Fruit fly (Drosophila melanogaster) whole organism, wandering third instar larva: ENCODE data around the gene Gale.
A peak's percentile ranks its signal among the peaks of the same experiment; 100 is the strongest.

Source experiments
- CG32264 ChIP-seq: fragments of 200-800 bp; sonication (Bioruptor generic); optimal IDR thresholded peaks from 2 replicates; lab custom pipeline; 2016; ENCODE audit warnings: missing biosample characterization, missing genetic modification characterization
- Dif ChIP-seq: fragments of 200-275, 200-300 bp; sonication (Bioruptor generic); optimal IDR thresholded peaks from 2 replicates; lab custom pipeline; 2018; ENCODE audit warnings: missing biosample characterization, missing genetic modification characterization; ENCODE audit not compliant: partially characterized antibody
- HLH106 ChIP-seq: fragments of 200-800 bp; optimal IDR thresholded peaks from 3 replicates; lab custom pipeline; 2019; ENCODE audit warnings: missing biosample characterization, mild to moderate bottlenecking, missing genetic modification characterization, moderate library complexity
- Hr83 ChIP-seq: fragments of 200-300 bp; sonication (Bioruptor generic); optimal IDR thresholded peaks from 2 replicates; lab custom pipeline; 2016; ENCODE audit warnings: missing biosample characterization, mild to moderate bottlenecking, missing genetic modification characterization, moderate library complexity; ENCODE audit not compliant: poor library complexity, severe bottlenecking
- Mio ChIP-seq: sonication (Bioruptor generic); optimal IDR thresholded peaks from 2 replicates; lab custom pipeline; 2016; ENCODE audit warnings: missing biosample characterization, missing genetic modification characterization
- dl ChIP-seq, 2 experiments: fragments of 175-275, 200-275 bp in 1 of 2; fragments of 200-275 bp in 1 of 2; sonication (Bioruptor generic); optimal IDR thresholded peaks; lab custom pipeline; 2018; ENCODE audit warnings: mild to moderate bottlenecking in 2 of 2, missing biosample characterization in 2 of 2, missing genetic modification characterization in 2 of 2, moderate library complexity in 2 of 2; ENCODE audit not compliant: partially characterized antibody in 2 of 2, insufficient read depth in 1 of 2
- ey ChIP-seq: fragments of 200-800 bp; sonication (Bioruptor generic); optimal IDR thresholded peaks from 2 replicates; lab custom pipeline; 2016; ENCODE audit warnings: missing biosample characterization, missing genetic modification characterization
- foxo ChIP-seq, 2 experiments: fragments of 200-800 bp; sonication (Bioruptor generic); optimal IDR thresholded peaks; 2 replicates in 1 of 2; 3 replicates in 1 of 2; lab custom pipeline; 2016 to 2017; ENCODE audit warnings: missing biosample characterization in 2 of 2, missing genetic modification characterization in 2 of 2
- pan ChIP-seq: fragments of >200 bp; optimal IDR thresholded peaks from 2 replicates; lab custom pipeline; 2017
- rgr ChIP-seq: fragments of 200-800 bp; sonication (Bioruptor generic); optimal IDR thresholded peaks from 3 replicates; lab custom pipeline; 2016; ENCODE audit warnings: missing biosample characterization, mild to moderate bottlenecking, missing genetic modification characterization
- sv ChIP-seq: fragments of 200-800 bp; sonication (Bioruptor generic); optimal IDR thresholded peaks from 3 replicates; lab custom pipeline; 2016; ENCODE audit warnings: missing biosample characterization, missing genetic modification characterization

Gale gene

dm6 chr3L:699368-700150, 51.2 kb downstream of the Gale start (continued):
- TF ChIP-seq sv (GFP tag; lab: Kevin White, UChicago) (peak; percentile 33), CG32264 (GFP tag; lab: Kevin White, UChicago) (no peak), rgr (GFP tag; lab: Kevin White, UChicago) (peak; percentile 20), Dif (GFP tag; lab: Kevin White, UChicago) (no peak), Hr83 (GFP tag; lab: Kevin White, UChicago) (no peak)
- TF ChIP-seq, all 38 proteins: peak for 14

- peak; percentile 29 for TF ChIP-seq HLH106 (tag; lab: Kevin White, UChicago)
- no peak for TF ChIP-seq dl (GFP tag; optimal IDR thresholded peaks at IDR 0.05; lab: Kevin White, UChicago; ENCODE audit: insufficient read depth in 1 of 2, partially characterized antibody in 2 of 2)
- TF ChIP-seq rgr (GFP tag; lab: Kevin White, UChicago): peak; percentile 12
- no peak for TF ChIP-seq Mio
- TF ChIP-seq pan: no peak
- TF ChIP-seq ey (GFP tag; lab: Kevin White, UChicago): peak; percentile 12
- TF ChIP-seq sv (GFP tag; lab: Kevin White, UChicago): peak; percentile 35
- peak in 1 of 2 experiments; percentile 12 for TF ChIP-seq foxo (GFP tag; optimal IDR thresholded peaks at IDR 0.05; lab: Kevin White, UChicago)
These were observed 52.0 kb downstream of the Gale start for dm6 chr3L:700160-700917.
